Fruit fly (Drosophila melanogaster): ENCODE results near the gene tctn.

- no peak for TF ChIP-seq CG15710 (tag; optimal IDR thresholded peaks at IDR 0.05)
- TF ChIP-seq CG17806 (tag; optimal IDR thresholded peaks at IDR 0.05): no peak
- TF ChIP-seq CG4496 (GFP tag; IDR thresholded peaks at IDR 0.05): no peak
- TF ChIP-seq CG34367 (tag; optimal IDR thresholded peaks at IDR 0.05): no peak
Observed at dm6 chr2L:6086771-6087170, 43.7 kb downstream of the tctn start.
